Fruit fly (Drosophila melanogaster) whole organism, wandering third instar larva: Measurements from ENCODE around the gene CG16853.

Experiments used
- Hr78 ChIP-seq: fragments of >200 bp; optimal IDR thresholded peaks from 2 replicates; lab custom pipeline; 2017; ENCODE audit warnings: missing biosample characterization, missing genetic modification characterization
- Myc ChIP-seq: fragments of >200 bp; optimal IDR thresholded peaks from 2 replicates; lab custom pipeline; 2017
- br ChIP-seq: fragments of 200-800 bp; sonication (Bioruptor generic); optimal IDR thresholded peaks from 2 replicates; lab custom pipeline; 2016; ENCODE audit warnings: missing biosample characterization, missing genetic modification characterization
- brk ChIP-seq: fragments of 200-800 bp; sonication (Bioruptor generic); optimal IDR thresholded peaks from 2 replicates; lab custom pipeline; 2016; ENCODE audit warnings: missing biosample characterization, mild to moderate bottlenecking, missing genetic modification characterization
- h ChIP-seq: fragments of 200-800 bp; sonication (Bioruptor generic); optimal IDR thresholded peaks from 3 replicates; lab custom pipeline; 2016; ENCODE audit warnings: missing biosample characterization, mild to moderate bottlenecking, missing genetic modification characterization
- pan ChIP-seq: fragments of >200 bp; optimal IDR thresholded peaks from 2 replicates; lab custom pipeline; 2017
- rgr ChIP-seq: fragments of 200-800 bp; sonication (Bioruptor generic); optimal IDR thresholded peaks from 3 replicates; lab custom pipeline; 2016; ENCODE audit warnings: missing biosample characterization, mild to moderate bottlenecking, missing genetic modification characterization
- sage ChIP-seq: fragments of 200-800 bp; sonication (Bioruptor generic); optimal IDR thresholded peaks from 2 replicates; lab custom pipeline; 2016; ENCODE audit warnings: missing biosample characterization, mild to moderate bottlenecking, missing genetic modification characterization

- TF ChIP-seq br (no peak), h (GFP tag; lab: Kevin White, UChicago) (no peak), Hr78 (GFP tag; lab: Kevin White, UChicago) (no peak), pan (no peak), sage (GFP tag; lab: Kevin White, UChicago) (no peak), Myc (no peak), rgr (no peak), brk (GFP tag; lab: Kevin White, UChicago) (no peak)
Measured at dm6 chr2L:13497915-13498314, 44.2 kb upstream of the CG16853 start.
